Fruit fly (Drosophila melanogaster) whole organism, embryonic: Measurements from ENCODE around the gene CG13690.

Experiments used
- Atf3 ChIP-seq: fragments of 200-800 bp; sonication (Bioruptor generic); optimal IDR thresholded peaks from 3 replicates; lab custom pipeline; 2016; ENCODE audit warnings: missing biosample characterization, missing genetic modification characterization
- Bdp1 ChIP-seq: fragments of 200-800 bp; sonication (Bioruptor generic); optimal IDR thresholded peaks from 3 replicates; lab custom pipeline; 2016; ENCODE audit warnings: missing biosample characterization, missing genetic modification characterization
- Blimp-1 ChIP-seq: fragments of 200-800 bp; sonication (Bioruptor generic); optimal IDR thresholded peaks from 3 replicates; lab custom pipeline; 2018; ENCODE audit warnings: missing biosample characterization, missing genetic modification characterization, mild to moderate bottlenecking, moderate library complexity, missing genetic modification reagents
- C15 ChIP-seq: fragments of 200-800 bp; sonication (Bioruptor generic); IDR thresholded peaks from 3 replicates; pipeline ENCODE4 v1.3.6; 2022; ENCODE audit warnings: missing biosample characterization, missing genetic modification characterization
- CG10321 ChIP-seq: fragments of 200-800 bp; sonication (Bioruptor generic); IDR thresholded peaks from 2 replicates; pipeline ENCODE4 v1.3.6; 2022; ENCODE audit warnings: missing biosample characterization, missing genetic modification characterization
- CG10565 ChIP-seq: fragments of 200-800 bp; sonication (Bioruptor generic); optimal IDR thresholded peaks from 3 replicates; lab custom pipeline; 2016; ENCODE audit warnings: missing biosample characterization, mild to moderate bottlenecking, missing genetic modification characterization
- CG10979 ChIP-seq: fragments of 200-800 bp; sonication (Bioruptor generic); optimal IDR thresholded peaks from 2 replicates; lab custom pipeline; 2018; ENCODE audit warnings: missing biosample characterization, mild to moderate bottlenecking, missing genetic modification characterization, moderate library complexity
- CG11093 ChIP-seq: fragments of 200-800 bp; sonication (Bioruptor generic); IDR thresholded peaks from 3 replicates; pipeline ENCODE4 v1.3.6; 2022; ENCODE audit warnings: missing biosample characterization, missing genetic modification characterization
- CG15479 ChIP-seq: fragments of 200-800 bp; sonication (Bioruptor generic); optimal IDR thresholded peaks from 3 replicates; lab custom pipeline; 2019; ENCODE audit warnings: missing biosample characterization, mild to moderate bottlenecking, missing genetic modification characterization, moderate library complexity
- CG17385 ChIP-seq: fragments of 200-800 bp; sonication (Bioruptor generic); optimal IDR thresholded peaks from 3 replicates; lab custom pipeline; 2018; ENCODE audit warnings: missing biosample characterization, mild to moderate bottlenecking, missing genetic modification characterization
- CG18262 ChIP-seq: fragments of 200-800 bp; optimal IDR thresholded peaks from 3 replicates; lab custom pipeline; 2019; ENCODE audit warnings: missing biosample characterization, mild to moderate bottlenecking, missing genetic modification characterization, moderate library complexity
- CG18476 ChIP-seq: fragments of 200-800 bp; sonication (Bioruptor generic); optimal IDR thresholded peaks from 2 replicates; lab custom pipeline; 2016; ENCODE audit warnings: missing biosample characterization, mild to moderate bottlenecking, missing genetic modification characterization
- CG18599 ChIP-seq: fragments of 200-800 bp; sonication (Bioruptor generic); optimal IDR thresholded peaks from 3 replicates; lab custom pipeline; 2017; ENCODE audit warnings: missing biosample characterization, missing genetic modification characterization, mild to moderate bottlenecking, moderate library complexity, missing genetic modification reagents
- CG2678 ChIP-seq: fragments of 200-800 bp; sonication (Bioruptor generic); optimal IDR thresholded peaks from 3 replicates; lab custom pipeline; 2019; ENCODE audit warnings: missing biosample characterization, mild to moderate bottlenecking, missing genetic modification characterization, moderate library complexity
- CG34376 ChIP-seq: fragments of 200-800 bp; sonication (Bioruptor generic); optimal IDR thresholded peaks from 2 replicates; lab custom pipeline; 2018; ENCODE audit warnings: missing biosample characterization, mild to moderate bottlenecking, missing genetic modification characterization
- CG3995 ChIP-seq: fragments of 200-800 bp; sonication (Bioruptor generic); optimal IDR thresholded peaks from 3 replicates; lab custom pipeline; 2016; ENCODE audit warnings: missing biosample characterization, missing genetic modification characterization
- CG4854 ChIP-seq: fragments of 200-800 bp; sonication (Bioruptor generic); optimal IDR thresholded peaks from 2 replicates; lab custom pipeline; 2016; ENCODE audit warnings: missing biosample characterization, missing genetic modification characterization, inconsistent platforms
- CG6654 ChIP-seq: fragments of 200-800 bp; sonication (Bioruptor generic); optimal IDR thresholded peaks from 2 replicates; lab custom pipeline; 2017; ENCODE audit warnings: missing biosample characterization, mild to moderate bottlenecking, missing genetic modification characterization
- CG6791 ChIP-seq: fragments of 200-800 bp; sonication (Bioruptor generic); IDR thresholded peaks from 3 replicates; pipeline ENCODE4 v1.3.6; 2022; ENCODE audit warnings: missing biosample characterization, missing genetic modification characterization; ENCODE audit not compliant: partially characterized antibody
- CG7839 ChIP-seq: fragments of 200-800 bp; sonication (Bioruptor generic); optimal IDR thresholded peaks from 3 replicates; lab custom pipeline; 2018; ENCODE audit warnings: missing biosample characterization, mild to moderate bottlenecking, missing genetic modification characterization, moderate library complexity
- CG8359 ChIP-seq: fragments of 200-800 bp; sonication (Bioruptor generic); optimal IDR thresholded peaks from 2 replicates; lab custom pipeline; 2017; ENCODE audit warnings: missing biosample characterization, mild to moderate bottlenecking, missing genetic modification characterization, borderline replicate concordance
- CG9876 ChIP-seq: fragments of 200-800 bp; sonication (Bioruptor generic); optimal IDR thresholded peaks from 2 replicates; lab custom pipeline; 2016; ENCODE audit warnings: missing biosample characterization, missing genetic modification characterization
- Chrac-16 ChIP-seq: fragments of 200-800 bp; sonication (Bioruptor generic); optimal IDR thresholded peaks from 3 replicates; lab custom pipeline; 2016; ENCODE audit warnings: missing biosample characterization, missing genetic modification characterization
- D19B ChIP-seq: fragments of 200-800 bp; sonication (Bioruptor generic); optimal IDR thresholded peaks from 2 replicates; lab custom pipeline; 2017; ENCODE audit warnings: missing biosample characterization, mild to moderate bottlenecking, missing genetic modification characterization
- Dad ChIP-seq: fragments of 200-800 bp; sonication (Bioruptor generic); optimal IDR thresholded peaks from 3 replicates; lab custom pipeline; 2016; ENCODE audit warnings: missing biosample characterization, missing genetic modification characterization
- Eip74EF ChIP-seq, 2 experiments: fragments of 200-800 bp in 1 of 2; fragments of >200 bp in 1 of 2; sonication (Bioruptor generic) in 1 of 2; optimal IDR thresholded peaks; 2 replicates each; lab custom pipeline; 2017 to 2019; ENCODE audit warnings: missing biosample characterization in 2 of 2, missing genetic modification characterization in 2 of 2, mild to moderate bottlenecking in 1 of 2, moderate library complexity in 1 of 2
- Ets97D ChIP-seq: fragments of 200-800 bp; sonication (Bioruptor generic); optimal IDR thresholded peaks from 3 replicates; lab custom pipeline; 2016; ENCODE audit warnings: missing biosample characterization, missing genetic modification characterization
- Fer2 ChIP-seq: fragments of 200-800 bp; sonication (Bioruptor generic); optimal IDR thresholded peaks from 2 replicates; lab custom pipeline; 2018; ENCODE audit warnings: missing biosample characterization, mild to moderate bottlenecking, missing genetic modification characterization, moderate library complexity
- Lim3 ChIP-seq: fragments of 200-800 bp; sonication (Bioruptor generic); IDR thresholded peaks from 2 replicates; pipeline ENCODE4 v1.3.6; 2022; ENCODE audit warnings: missing biosample characterization, missing genetic modification characterization
- MESR4 ChIP-seq: fragments of 200-800 bp; sonication (Bioruptor generic); optimal IDR thresholded peaks from 2 replicates; lab custom pipeline; 2018; ENCODE audit warnings: missing biosample characterization, mild to moderate bottlenecking, missing genetic modification characterization, moderate library complexity
- Max ChIP-seq: fragments of 200-800 bp; sonication (Bioruptor generic); optimal IDR thresholded peaks from 2 replicates; lab custom pipeline; 2016; ENCODE audit warnings: missing biosample characterization, mild to moderate bottlenecking, missing genetic modification characterization
- Med ChIP-seq: fragments of 200-800 bp; sonication (Bioruptor generic); peaks from one replicate; lab custom pipeline; 2016; ENCODE audit warnings: missing biosample characterization, missing genetic modification characterization, mild to moderate bottlenecking, inconsistent platforms, moderate library complexity
- Sox100B ChIP-seq: fragments of 200-800 bp; sonication (Bioruptor generic); optimal IDR thresholded peaks from 3 replicates; lab custom pipeline; 2018; ENCODE audit warnings: missing biosample characterization, mild to moderate bottlenecking, missing genetic modification characterization
- Usf ChIP-seq: fragments of 200-800 bp; sonication (Bioruptor generic); optimal IDR thresholded peaks from 2 replicates; lab custom pipeline; 2017; ENCODE audit warnings: missing genotype, missing biosample characterization, missing genetic modification characterization
- al ChIP-seq: fragments of 200-800 bp; sonication (Bioruptor generic); IDR thresholded peaks from 2 replicates; pipeline ENCODE4 v1.3.6; 2022; ENCODE audit warnings: missing biosample characterization, missing genetic modification characterization
- ase ChIP-seq: fragments of 200-800 bp; sonication (Bioruptor generic); IDR thresholded peaks from 3 replicates; pipeline ENCODE4 v1.3.6; 2022; ENCODE audit warnings: missing biosample characterization, missing genetic modification characterization
- ato ChIP-seq: fragments of 200-800 bp; sonication (Bioruptor generic); IDR thresholded peaks from 2 replicates; pipeline ENCODE4 v1.3.6; 2022; ENCODE audit warnings: missing biosample characterization, missing genetic modification characterization; ENCODE audit not compliant: partially characterized antibody
- bowl ChIP-seq: fragments of 200-800 bp; sonication (Bioruptor generic); IDR thresholded peaks from 2 replicates; pipeline ENCODE4 v1.3.6; 2022; ENCODE audit warnings: missing biosample characterization, missing genetic modification characterization
- cas ChIP-seq: fragments of 200-800 bp; sonication (Bioruptor generic); IDR thresholded peaks from 2 replicates; pipeline ENCODE4 v1.3.6; 2022; ENCODE audit warnings: missing biosample characterization, missing genetic modification characterization
- dm ChIP-seq: fragments of 200-800 bp; sonication (Bioruptor generic); optimal IDR thresholded peaks from 3 replicates; lab custom pipeline; 2016; ENCODE audit warnings: missing biosample characterization, missing genetic modification characterization
- eyg ChIP-seq: fragments of 200-800 bp; sonication (Bioruptor generic); optimal IDR thresholded peaks from 3 replicates; lab custom pipeline; 2016; ENCODE audit warnings: missing biosample characterization, missing genetic modification characterization
- fd96Cb ChIP-seq: fragments of 200-800 bp; sonication (Bioruptor generic); optimal IDR thresholded peaks from 2 replicates; lab custom pipeline; 2018; ENCODE audit warnings: missing biosample characterization, mild to moderate bottlenecking, missing genetic modification characterization, moderate library complexity
- her ChIP-seq: fragments of 200-800 bp; sonication (Bioruptor generic); optimal IDR thresholded peaks from 2 replicates; lab custom pipeline; 2016; ENCODE audit warnings: missing biosample characterization, missing genetic modification characterization
- insv ChIP-seq, 2 experiments: fragments of 200-800 bp; sonication (Bioruptor generic); optimal IDR thresholded peaks; 3 replicates each; lab custom pipeline; 2016 to 2018; ENCODE audit warnings: missing biosample characterization in 2 of 2, missing genetic modification characterization in 2 of 2
- mirr ChIP-seq: fragments of 200-800 bp; sonication (Bioruptor generic); optimal IDR thresholded peaks from 3 replicates; lab custom pipeline; 2018; ENCODE audit warnings: missing biosample characterization, mild to moderate bottlenecking, missing genetic modification characterization
- peb ChIP-seq: fragments of 200-800 bp; sonication (Bioruptor generic); IDR thresholded peaks from 2 replicates; pipeline ENCODE4 v1.3.6; 2022; ENCODE audit warnings: missing biosample characterization, missing genetic modification characterization
- row ChIP-seq: fragments of 200-800 bp; sonication (Bioruptor generic); IDR thresholded peaks from 3 replicates; pipeline ENCODE4 v1.3.6; 2022; ENCODE audit warnings: missing biosample characterization, missing genetic modification characterization
- ssp ChIP-seq: fragments of 200-800 bp; sonication (Bioruptor generic); IDR thresholded peaks from 2 replicates; pipeline ENCODE4 v1.3.6; 2022; ENCODE audit warnings: missing biosample characterization, missing genetic modification characterization
- unc-4 ChIP-seq: fragments of 200-800 bp; sonication (Bioruptor generic); IDR thresholded peaks from 2 replicates; pipeline ENCODE4 v1.3.6; 2022; ENCODE audit warnings: missing biosample characterization, missing genetic modification characterization; ENCODE audit not compliant: partially characterized antibody
- yki ChIP-seq: fragments of >200 bp; optimal IDR thresholded peaks from 3 replicates; lab custom pipeline; 2018

The CG13690 gene

DNA sequence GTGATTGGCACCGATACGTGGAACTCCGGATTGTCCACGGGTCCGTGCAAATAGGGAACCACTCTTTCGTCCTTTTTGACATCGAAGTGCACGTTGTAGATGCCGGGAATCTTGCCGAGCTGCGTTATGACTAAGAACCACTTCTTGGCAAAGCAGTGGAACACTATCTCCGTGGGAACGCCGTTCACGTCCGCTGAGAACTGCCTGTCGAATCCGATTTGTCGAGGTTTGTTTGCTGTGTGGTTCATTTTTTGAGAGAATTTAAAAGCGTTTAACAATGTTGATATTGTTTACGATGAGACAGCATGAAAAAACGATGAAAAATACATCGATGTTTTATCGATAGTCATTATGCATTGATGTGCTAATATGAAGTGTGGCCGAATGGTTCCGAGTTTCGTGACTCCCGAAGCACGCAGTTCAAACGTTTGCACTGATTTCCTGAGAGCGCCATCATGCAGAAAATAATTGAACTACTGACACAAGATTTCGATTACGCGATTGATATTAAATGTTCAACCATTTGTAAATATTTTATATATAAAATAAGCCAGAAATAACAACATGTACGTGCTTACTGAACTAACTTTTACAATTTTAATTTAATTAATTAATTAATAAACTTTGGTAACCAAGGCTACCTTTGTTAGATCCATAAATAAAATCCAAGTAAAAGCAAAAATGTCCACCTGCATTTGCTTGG lies 1.8 kb upstream of the CG13690 start, which contains the start of the genes CG11885 and CG13692 (continued):
- TF ChIP-seq CG2678 (tag; lab: Kevin White, UChicago) (peak; percentile 32), mirr (peak; percentile 71), Ets97D (GFP tag; lab: Kevin White, UChicago) (peak; percentile 94), CG11093 (GFP tag; lab: Robert Waterston, UW) (no peak), insv (GFP tag; optimal IDR thresholded peaks at IDR 0.05; lab: Kevin White, UChicago) (peak in 1 of 2 experiments; percentile 58), D19B (no peak), CG18476 (GFP tag; lab: Kevin White, UChicago) (no peak), Sox100B (GFP tag; lab: Kevin White, UChicago) (no peak), Med (GFP tag; lab: Kevin White, UChicago) (peak; percentile 88), CG8359 (GFP tag; lab: Kevin White, UChicago) (no peak), CG10565 (no peak), peb (GFP tag; lab: Robert Waterston, UW) (no peak), bowl (GFP tag; lab: Robert Waterston, UW) (no peak), ato (GFP tag; lab: Robert Waterston, UW) (peak; percentile 97), C15 (no peak), ssp (GFP tag; lab: Robert Waterston, UW) (peak; percentile 44), Max (peak; percentile 30), Eip74EF (GFP tag; optimal IDR thresholded peaks at IDR 0.05; lab: Kevin White, UChicago) (no peak), CG17385 (GFP tag; lab: Kevin White, UChicago) (peak; percentile 15), dm (GFP tag; lab: Kevin White, UChicago) (peak; percentile 79), yki (lab: Kevin White, UChicago) (no peak), CG6791 (GFP tag; lab: Robert Waterston, UW) (peak; percentile 98), CG6654 (no peak), Atf3 (GFP tag; lab: Kevin White, UChicago) (no peak), CG18262 (peak; percentile 40), her (GFP tag; lab: Kevin White, UChicago) (no peak), Fer2 (tag; lab: Kevin White, UChicago) (peak; percentile 38), CG4854 (GFP tag; lab: Kevin White, UChicago) (peak; percentile 13), fd96Cb (tag; lab: Kevin White, UChicago) (no peak), unc-4 (peak; percentile 99), CG3995 (GFP tag; lab: Kevin White, UChicago) (peak; percentile 91), Chrac-16 (peak; percentile 31), cas (no peak), row (GFP tag; lab: Robert Waterston, UW) (peak; percentile 62), Lim3 (no peak), al (GFP tag; lab: Robert Waterston, UW) (peak; percentile 8; the same call in 1 of the 2 replicates), CG10979 (tag; lab: Kevin White, UChicago) (peak; percentile 13), CG7839 (peak; percentile 47), CG18599 (GFP tag; lab: Kevin White, UChicago) (no peak), Bdp1 (no peak), CG15479 (GFP tag; lab: Kevin White, UChicago) (peak; percentile 9), ase (GFP tag; lab: Robert Waterston, UW) (no peak), CG9876 (GFP tag; lab: Kevin White, UChicago) (no peak), eyg (GFP tag; lab: Kevin White, UChicago) (no peak), Blimp-1 (GFP tag; lab: Kevin White, UChicago) (no peak), CG34376 (peak; percentile 17), MESR4 (GFP tag; lab: Kevin White, UChicago) (peak; percentile 72), Usf (no peak), CG10321 (GFP tag; lab: Robert Waterston, UW) (no peak), Dad (peak; percentile 41)
